Worm (Caenorhabditis elegans) whole organism, L3 larva: Measurements from ENCODE around the gene srw-145.

Experiments used
- ZK546.5 ChIP-seq: sonication (generic microtip); optimal IDR thresholded peaks from 2 replicates; lab custom pipeline; 2017; ENCODE audit warnings: missing biosample characterization, missing genetic modification characterization
- aly-2 ChIP-seq: fragments of 150-350 bp; optimal IDR thresholded peaks from 2 replicates; lab custom pipeline; 2014; ENCODE audit warnings: missing biosample characterization, missing genetic modification characterization
- ceh-82 ChIP-seq: fragments of 150-350 bp; optimal IDR thresholded peaks from 2 replicates; lab custom pipeline; 2014; ENCODE audit warnings: missing biosample characterization, missing genetic modification characterization
- elt-2 ChIP-seq: sonication (generic microtip); optimal IDR thresholded peaks from 2 replicates; lab custom pipeline; 2016; ENCODE audit warnings: missing genetic modification reagents, mild to moderate bottlenecking, missing genetic modification characterization, missing compliant biosample characterization
- elt-3 ChIP-seq, 3 experiments: fragments of 150-350 bp in 1 of 3; sonication (generic microtip) in 2 of 3; optimal IDR thresholded peaks; 2 replicates in 2 of 3; 4 replicates in 1 of 3; lab custom pipeline; 2014 to 2017; ENCODE audit warnings: missing biosample characterization in 3 of 3, missing genetic modification characterization in 3 of 3
- eor-1 ChIP-seq, 2 experiments: fragments of 150-350 bp; optimal IDR thresholded peaks; 2 replicates each; lab custom pipeline; 2014 to 2018; ENCODE audit warnings: missing biosample characterization in 2 of 2, missing genetic modification characterization in 2 of 2
- hmg-11 ChIP-seq: sonication (generic microtip); optimal IDR thresholded peaks from 2 replicates; lab custom pipeline; 2016; ENCODE audit warnings: missing genetic modification characterization, missing compliant biosample characterization
- jun-1 ChIP-seq: fragments of 150-350 bp; optimal IDR thresholded peaks from 2 replicates; lab custom pipeline; 2014; ENCODE audit warnings: missing biosample characterization, missing genetic modification reagents, missing genetic modification characterization
- lsy-12 ChIP-seq: sonication (generic microtip); optimal IDR thresholded peaks from 2 replicates; lab custom pipeline; 2016; ENCODE audit warnings: mild to moderate bottlenecking, missing genetic modification characterization, missing compliant biosample characterization
- mdl-1 ChIP-seq: fragments of 150-350 bp; optimal IDR thresholded peaks from 2 replicates; lab custom pipeline; 2014; ENCODE audit warnings: missing biosample characterization, missing genetic modification characterization
- nfya-1 ChIP-seq: sonication (generic microtip); optimal IDR thresholded peaks from 2 replicates; lab custom pipeline; 2017; ENCODE audit warnings: missing genetic modification characterization, mild to moderate bottlenecking, missing compliant biosample characterization, antibody characterized with exemption, moderate library complexity; ENCODE audit not compliant: insufficient read depth
- nhr-11 ChIP-seq: fragments of 150-350 bp; optimal IDR thresholded peaks from 2 replicates; lab custom pipeline; 2014; ENCODE audit warnings: missing biosample characterization, missing genetic modification characterization
- nhr-12 ChIP-seq: fragments of 150-350 bp; optimal IDR thresholded peaks from 2 replicates; lab custom pipeline; 2014; ENCODE audit warnings: missing biosample characterization, missing genetic modification characterization
- nhr-237 ChIP-seq: fragments of 150-350 bp; optimal IDR thresholded peaks from 2 replicates; lab custom pipeline; 2014; ENCODE audit warnings: missing biosample characterization, missing genetic modification characterization
- nhr-28 ChIP-seq: fragments of 150-350 bp; optimal IDR thresholded peaks from 2 replicates; lab custom pipeline; 2014; ENCODE audit warnings: missing biosample characterization, missing genetic modification characterization
- nhr-43 ChIP-seq: sonication (generic microtip); optimal IDR thresholded peaks from 2 replicates; lab custom pipeline; 2016; ENCODE audit warnings: mild to moderate bottlenecking, missing genetic modification characterization, missing compliant biosample characterization; ENCODE audit not compliant: poor library complexity, severe bottlenecking
- pha-4 ChIP-seq: fragments of 150-350 bp; optimal IDR thresholded peaks from 2 replicates; lab custom pipeline; 2014; ENCODE audit warnings: missing biosample characterization, missing genetic modification reagents, missing genetic modification characterization
- pqm-1 ChIP-seq: fragments of 150-350 bp; optimal IDR thresholded peaks from 2 replicates; lab custom pipeline; 2017; ENCODE audit warnings: missing biosample characterization, missing genetic modification characterization, inconsistent platforms
- unc-62 ChIP-seq: fragments of 150-350 bp; sonication (generic microtip); optimal IDR thresholded peaks from 4 replicates; lab custom pipeline; 2014; ENCODE audit warnings: missing biosample characterization, missing genetic modification reagents, missing genetic modification characterization
- zag-1 ChIP-seq: fragments of 150-350 bp; optimal IDR thresholded peaks from 2 replicates; lab custom pipeline; 2014; ENCODE audit warnings: missing biosample characterization, missing genetic modification characterization
- ztf-4 ChIP-seq: fragments of 150-350 bp; optimal IDR thresholded peaks from 2 replicates; lab custom pipeline; 2014; ENCODE audit warnings: missing biosample characterization, missing genetic modification characterization

Gene srw-145

DNA sequence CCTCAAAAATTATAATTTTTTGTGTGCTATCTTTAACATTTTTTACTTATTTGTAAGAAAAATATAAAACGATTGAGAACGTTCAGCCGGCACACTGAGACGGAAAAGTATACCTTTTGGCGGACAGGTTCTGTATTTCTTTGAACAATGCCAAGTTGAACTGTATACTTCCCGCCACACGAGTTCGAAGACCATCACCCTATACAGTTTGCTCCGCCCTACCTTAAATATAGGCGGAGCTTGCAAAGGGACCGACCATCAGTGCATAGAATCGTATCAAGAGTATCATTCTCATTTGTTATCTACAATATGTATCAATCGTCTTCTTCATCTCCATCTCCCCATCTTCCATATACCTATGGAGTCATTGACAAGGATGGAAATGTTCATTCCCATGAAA is 47.9 kb downstream of the srw-145 start, which contains the start of gene end-1:
Gene end-1, plus strand, starts transcription at position 301 of the 400 bp plus-strand sequence.
- no peak for TF ChIP-seq nhr-43
- no peak for TF ChIP-seq mdl-1 (tag; lab: Kevin White, UChicago)
- TF ChIP-seq nhr-28, result no peak
- no peak for TF ChIP-seq unc-62
- no peak for TF ChIP-seq nhr-237 (tag; lab: Kevin White, UChicago)
- no peak for TF ChIP-seq ZK546.5 (tag; lab: Kevin White, UChicago)
- TF ChIP-seq hmg-11, result no peak
- no peak for TF ChIP-seq zag-1
- TF ChIP-seq ztf-4, result no peak
- TF ChIP-seq eor-1 (tag; optimal IDR thresholded peaks at IDR 0.05; lab: Kevin White, UChicago), result no peak
- TF ChIP-seq pha-4, result no peak
- no peak for TF ChIP-seq elt-3 (tag; optimal IDR thresholded peaks at IDR 0.05; lab: Kevin White, UChicago)
- no peak for TF ChIP-seq nhr-11
- TF ChIP-seq nhr-12 (tag; lab: Kevin White, UChicago), result no peak

DNA sequence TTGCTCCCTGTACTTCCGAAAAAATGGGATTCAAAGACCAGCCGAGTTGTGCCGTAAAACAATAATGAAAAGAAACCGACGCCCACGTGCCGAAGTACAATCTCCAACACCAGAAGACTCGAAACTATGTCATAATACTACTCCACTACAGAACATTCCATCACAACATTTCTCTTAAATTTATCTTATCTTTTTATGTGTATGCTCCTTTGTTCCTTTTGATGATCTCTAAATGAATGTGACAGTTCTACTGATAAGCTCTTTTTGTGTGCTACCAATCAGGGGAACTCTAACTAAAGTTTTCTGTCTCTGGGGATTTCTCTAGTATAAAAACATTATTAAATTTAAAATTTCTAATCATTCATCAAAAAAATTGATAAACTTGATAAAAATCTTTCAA is 49.9 kb downstream of the srw-145 start:
- TF ChIP-seq jun-1 (peak; percentile 30), nfya-1 (peak; percentile 37), lsy-12 (peak; percentile 45), ceh-82 (tag; lab: Kevin White, UChicago) (no peak), aly-2 (tag; lab: Kevin White, UChicago) (no peak), pqm-1 (peak; percentile 47), elt-2 (tag; lab: Kevin White, UChicago) (peak; percentile 96), pha-4 (peak; percentile 41)
